Worm (Caenorhabditis elegans) whole organism, L4/young adult: ENCODE results near the gene nspc-7.

Experiments
- W03F9.2 ChIP-seq: fragments of 150-350 bp; optimal IDR thresholded peaks from 2 replicates; lab custom pipeline; 2014; ENCODE audit warnings: missing biosample characterization, missing genetic modification characterization
- dao-5 ChIP-seq: sonication (generic microtip); optimal IDR thresholded peaks from 2 replicates; lab custom pipeline; 2016; ENCODE audit warnings: missing genotype, missing genetic modification characterization, moderate library complexity, missing compliant biosample characterization
- him-1 ChIP-seq: sonication (generic microtip); optimal IDR thresholded peaks from 2 replicates; lab custom pipeline; 2016; ENCODE audit warnings: missing genotype, missing genetic modification reagents, missing genetic modification characterization, missing compliant biosample characterization

nspc-7 gene

DNA sequence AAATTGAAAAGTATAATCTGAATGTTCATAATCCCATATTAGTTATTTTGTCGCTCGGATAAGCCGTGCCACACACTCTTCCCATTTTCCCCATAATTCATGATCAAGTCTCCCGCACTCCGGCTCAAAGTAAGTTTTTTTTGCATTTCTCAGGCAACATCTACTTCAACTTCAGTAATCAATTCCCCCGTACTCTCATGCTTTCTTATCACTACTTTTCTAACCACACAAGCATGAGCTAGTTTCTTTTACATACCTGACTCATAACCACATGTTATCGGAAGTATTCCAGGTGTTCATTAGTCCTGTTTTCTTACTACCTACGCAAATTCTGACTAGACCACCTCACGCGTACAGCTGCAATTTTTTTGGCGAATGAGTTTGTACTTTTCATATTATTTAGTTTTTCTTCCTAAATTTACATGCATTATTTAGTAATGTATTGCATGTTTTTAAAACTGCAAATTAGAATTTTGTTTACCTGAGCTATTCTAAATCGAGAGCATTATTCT is 24.9 kb downstream of the nspc-7 start:
- TF ChIP-seq him-1 (tag; lab: Kevin White, UChicago) = no peak
- no peak for TF ChIP-seq W03F9.2
- TF ChIP-seq dao-5 (tag; lab: Kevin White, UChicago) = no peak

DNA sequence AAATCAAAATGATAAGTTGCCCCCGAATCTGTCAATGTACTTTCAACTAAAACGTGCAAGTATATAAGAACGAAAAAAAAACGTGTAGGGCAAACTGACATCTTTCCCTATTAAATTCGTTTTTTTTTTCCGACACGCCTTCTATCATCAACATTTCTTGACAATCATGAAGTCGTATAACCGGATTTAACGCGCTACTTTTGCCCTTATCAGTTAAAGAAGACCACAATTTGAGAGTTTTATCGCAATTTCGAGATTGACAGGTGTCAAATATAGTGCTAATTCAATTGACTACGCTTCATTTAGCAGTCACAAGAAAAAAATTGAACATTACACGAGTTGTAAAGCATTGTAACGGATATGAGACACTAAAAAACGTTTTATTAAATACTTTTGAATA is 25.5 kb downstream of the nspc-7 start:
- TF ChIP-seq W03F9.2 (no peak), dao-5 (tag; lab: Kevin White, UChicago) (no peak), him-1 (tag; lab: Kevin White, UChicago) (no peak)

ce11 chrX:8567823-8568314 is 26.2 kb downstream of the nspc-7 start:
- TF ChIP-seq him-1 (tag; lab: Kevin White, UChicago) (no peak), W03F9.2 (no peak), dao-5 (tag; lab: Kevin White, UChicago) (no peak)

DNA sequence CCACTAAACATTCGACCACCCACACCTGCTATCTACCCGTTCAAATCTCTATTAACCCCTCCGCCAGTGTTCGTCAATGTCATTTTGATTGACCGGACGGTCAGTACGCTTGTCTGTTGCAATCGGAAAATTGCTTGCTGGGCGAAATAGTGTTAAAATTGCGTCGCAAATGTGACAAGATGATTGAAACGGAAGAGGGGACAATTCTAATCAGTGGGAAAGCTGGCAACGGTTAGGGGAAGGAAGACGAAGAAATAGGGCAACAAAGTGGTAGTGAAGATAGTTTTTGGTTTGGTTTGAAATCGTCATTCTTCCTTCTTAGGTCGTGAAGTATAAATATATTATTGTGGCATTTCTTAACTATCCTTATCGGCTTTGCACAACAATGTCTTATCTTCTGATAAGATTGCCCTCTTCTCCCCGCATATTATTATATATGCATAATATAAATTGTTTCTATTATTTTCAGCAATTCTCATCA is 26.8 kb downstream of the nspc-7 start:
- no peak for TF ChIP-seq him-1 (tag; lab: Kevin White, UChicago)
- TF ChIP-seq W03F9.2 = no peak
- no peak for TF ChIP-seq dao-5 (tag; lab: Kevin White, UChicago)

DNA sequence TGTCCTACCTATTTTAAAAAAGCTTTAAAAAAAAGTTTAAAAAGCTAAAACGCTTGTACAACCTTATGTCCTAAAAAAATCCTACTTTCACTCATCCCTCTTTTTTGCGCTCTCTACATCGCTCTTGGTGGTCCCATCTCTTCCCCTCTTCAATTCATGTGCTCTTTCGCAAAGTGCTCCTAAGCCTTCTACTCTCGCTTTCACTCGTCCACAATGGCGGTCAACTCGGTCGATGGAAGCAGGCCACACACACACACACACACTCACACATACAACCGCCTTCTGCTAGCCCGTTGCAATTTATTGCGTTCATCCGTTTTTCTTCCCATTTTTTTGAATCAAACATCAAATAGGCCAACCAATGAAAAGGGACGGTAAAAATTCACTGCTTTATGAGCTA is 27.5 kb downstream of the nspc-7 start:
- no peak for TF ChIP-seq dao-5 (tag; lab: Kevin White, UChicago)
- TF ChIP-seq W03F9.2 = no peak
- no peak for TF ChIP-seq him-1 (tag; lab: Kevin White, UChicago)

- no peak for TF ChIP-seq him-1 (tag; lab: Kevin White, UChicago)
These were observed 29.4 kb downstream of the nspc-7 start, which contains the start of gene jmjd-3.1 for ce11 chrX:8570997-8571517. TSS of gene jmjd-3.1 (plus strand) at chrX:8571047.

ce11 chrX:8580217-8580616 is 38.6 kb downstream of the nspc-7 start, which contains the start of gene F18E9.4:
TSS of gene F18E9.4 (plus strand) at chrX:8580517.
- TF ChIP-seq dao-5 (tag; lab: Kevin White, UChicago) = no peak
- TF ChIP-seq W03F9.2 = no peak
- TF ChIP-seq him-1 (tag; lab: Kevin White, UChicago) = no peak

DNA sequence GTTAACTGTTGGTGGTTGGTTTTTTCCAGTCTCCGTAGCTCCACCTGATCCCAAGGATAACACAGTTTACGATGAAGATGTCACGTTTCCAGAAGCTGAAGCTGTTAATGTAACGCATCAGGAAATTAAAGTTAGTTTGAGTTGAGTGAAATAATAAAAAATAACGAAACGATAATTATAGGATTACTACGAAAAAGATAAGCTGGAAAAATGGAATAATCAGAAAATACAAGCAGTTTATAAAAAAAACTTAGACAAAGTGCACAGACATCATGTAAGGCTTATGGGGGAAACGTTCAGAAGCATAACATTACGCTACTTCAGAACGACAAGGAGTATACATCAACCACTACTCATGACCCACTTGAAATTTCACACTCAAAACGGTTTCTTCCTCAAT is 39.8 kb downstream of the nspc-7 start, which contains the start of gene F18E9.8:
TSS of gene F18E9.8 (minus strand) at position 101 of the 400 bp plus-strand sequence.
- TF ChIP-seq dao-5 (tag; lab: Kevin White, UChicago) = no peak
- TF ChIP-seq W03F9.2 = no peak
- TF ChIP-seq him-1 (tag; lab: Kevin White, UChicago) = no peak

- TF ChIP-seq dao-5 (tag; lab: Kevin White, UChicago) = no peak
- TF ChIP-seq W03F9.2 = no peak
- TF ChIP-seq him-1 (tag; lab: Kevin White, UChicago) = no peak
These were observed 41.2 kb downstream of the nspc-7 start for ce11 chrX:8582767-8583360.

DNA sequence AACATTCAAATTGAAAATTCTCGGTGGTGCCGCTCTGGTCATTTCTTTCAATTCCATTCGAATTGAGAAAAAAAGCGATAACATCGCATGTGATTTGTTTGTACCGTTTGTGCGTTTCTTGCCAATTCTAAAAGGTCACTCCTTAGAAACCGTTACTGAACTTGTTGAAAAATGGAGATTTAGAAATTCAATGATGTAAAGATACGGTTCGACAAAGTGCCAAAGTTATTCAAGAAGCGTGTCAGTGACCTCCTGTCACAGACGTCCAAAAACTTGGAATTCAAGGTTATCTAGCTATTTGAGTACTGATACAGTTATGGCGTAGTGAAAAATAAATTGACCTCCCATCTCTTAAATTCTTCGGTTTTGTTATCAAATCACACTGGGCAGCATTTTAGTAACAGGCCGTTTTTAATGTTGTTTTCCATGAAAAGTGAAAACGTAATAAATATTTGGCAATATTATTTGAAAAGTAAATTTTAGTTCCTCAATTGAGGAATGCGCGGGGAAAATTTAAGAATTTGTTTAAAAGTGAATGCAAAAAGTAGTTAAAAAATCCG is 43.2 kb downstream of the nspc-7 start:
- no peak for TF ChIP-seq dao-5 (tag; lab: Kevin White, UChicago)
- TF ChIP-seq W03F9.2 = no peak
- TF ChIP-seq him-1 (tag; lab: Kevin White, UChicago) = no peak

ce11 chrX:8585837-8586236 is 44.2 kb downstream of the nspc-7 start, which contains the start of gene F18E9.3:
TSS of gene F18E9.3 (plus strand) at chrX:8586147.
- TF ChIP-seq dao-5 (tag; lab: Kevin White, UChicago) = no peak
- TF ChIP-seq him-1 (tag; lab: Kevin White, UChicago) = no peak
- TF ChIP-seq W03F9.2 = no peak
